Worm (Caenorhabditis elegans): Measurements from ENCODE around the gene F21D5.9.

DNA sequence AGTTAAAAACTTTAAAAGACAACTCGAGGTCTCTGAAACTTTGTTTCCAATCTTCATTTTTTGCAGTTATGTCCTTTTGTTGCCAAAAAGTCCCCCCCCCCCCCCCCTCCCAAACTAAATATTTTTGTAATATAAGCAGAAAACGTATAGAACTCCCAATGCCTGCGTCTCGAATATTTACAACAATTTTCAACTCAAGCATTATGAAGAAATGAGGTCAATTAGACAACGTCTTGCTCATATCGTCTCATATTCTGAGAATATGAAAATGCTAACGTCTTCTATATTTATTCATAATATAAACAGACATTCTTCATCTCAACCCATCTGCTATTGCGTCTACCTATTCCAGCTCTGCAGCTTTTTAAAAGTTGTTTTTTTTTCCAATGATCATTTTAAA is 5.7 kb upstream of the F21D5.9 start, which contains the start of gene H23L24.1:
- TF ChIP-seq ztf-29 (GFP tag; IDR thresholded peaks at IDR 0.05): no peak
- no peak for TF ChIP-seq flt-1 (GFP tag; IDR thresholded peaks at IDR 0.05)
- no peak for TF ChIP-seq klf-2 (GFP tag; conservative IDR thresholded peaks at IDR 0.05)
- TF ChIP-seq med-1 (GFP tag; optimal IDR thresholded peaks at IDR 0.05; ENCODE audit: insufficient read depth): no peak
- no peak for TF ChIP-seq ref-1 (GFP tag; conservative IDR thresholded peaks at IDR 0.05)
- TF ChIP-seq ztf-23 (GFP tag; IDR thresholded peaks at IDR 0.05): no peak
- no peak for TF ChIP-seq cog-1 (tag; optimal IDR thresholded peaks at IDR 0.05)
- TF ChIP-seq tab-1 (GFP tag; IDR thresholded peaks at IDR 0.05): no peak
